Worm (Caenorhabditis elegans) whole organism, L1 larva: ENCODE data around the gene B0546.5.

Source experiments
- C04F5.9 ChIP-seq: sonication (generic microtip); optimal IDR thresholded peaks from 2 replicates; lab custom pipeline; 2016; ENCODE audit warnings: missing genetic modification characterization, missing compliant biosample characterization
- C16A3.4 ChIP-seq: fragments of 150-350 bp; optimal IDR thresholded peaks from 2 replicates; lab custom pipeline; 2014; ENCODE audit warnings: missing biosample characterization, missing genetic modification characterization
- C34B4.2 ChIP-seq: sonication (generic microtip); optimal IDR thresholded peaks from 2 replicates; lab custom pipeline; 2017; ENCODE audit warnings: mild to moderate bottlenecking, missing genetic modification characterization, missing compliant biosample characterization
- F16B12.6 ChIP-seq: fragments of 150-350 bp; optimal IDR thresholded peaks from 2 replicates; lab custom pipeline; 2014; ENCODE audit warnings: missing biosample characterization, missing genetic modification characterization
- alr-1 ChIP-seq: fragments of 200-800 bp; sonication (Bioruptor generic); optimal IDR thresholded peaks from 2 replicates; lab custom pipeline; 2018; ENCODE audit warnings: borderline replicate concordance, mild to moderate bottlenecking, missing genetic modification characterization, missing compliant biosample characterization
- ceh-63 ChIP-seq: fragments of 200-800 bp; sonication (Bioruptor generic); optimal IDR thresholded peaks from 2 replicates; lab custom pipeline; 2018; ENCODE audit warnings: mild to moderate bottlenecking, missing genetic modification characterization, missing compliant biosample characterization
- ceh-8 ChIP-seq: fragments of 200-800 bp; sonication (Bioruptor generic); optimal IDR thresholded peaks from 2 replicates; lab custom pipeline; 2018; ENCODE audit warnings: mild to moderate bottlenecking, missing genetic modification characterization, moderate library complexity, missing compliant biosample characterization
- ceh-82 ChIP-seq, 3 experiments: fragments of 150-350 bp in 1 of 3; sonication (generic microtip) in 2 of 3; optimal IDR thresholded peaks; 2 replicates each; lab custom pipeline; 2014 to 2017; ENCODE audit warnings: missing biosample characterization in 3 of 3, missing genetic modification characterization in 3 of 3
- ceh-88 ChIP-seq: fragments of 200-800 bp; sonication (Bioruptor generic); IDR thresholded peaks from 2 replicates; pipeline ENCODE4 v1.3.6; 2022; ENCODE audit warnings: missing genetic modification characterization, missing compliant biosample characterization
- dpl-1 ChIP-seq, 3 experiments: fragments of 150-350 bp in 2 of 3; sonication (generic microtip) in 1 of 3; optimal IDR thresholded peaks; 2 replicates each; lab custom pipeline; 2014 to 2017; ENCODE audit warnings: missing biosample characterization in 3 of 3, missing genetic modification characterization in 3 of 3, missing genetic modification reagents in 3 of 3
- dsc-1 ChIP-seq: sonication (generic microtip); optimal IDR thresholded peaks from 2 replicates; lab custom pipeline; 2016; ENCODE audit warnings: mild to moderate bottlenecking, missing genetic modification characterization, missing compliant biosample characterization
- efl-1 ChIP-seq, 4 experiments: fragments of 150-350 bp; optimal IDR thresholded peaks in 3 of 4; peaks in 1 of 4; 1 replicate in 1 of 4; 2 replicates in 3 of 4; lab custom pipeline; 2014; ENCODE audit warnings: missing biosample characterization in 2 of 4, missing genetic modification characterization in 2 of 4, missing genetic modification reagents in 2 of 4
- elt-2 ChIP-seq: sonication (generic microtip); optimal IDR thresholded peaks from 2 replicates; lab custom pipeline; 2016; ENCODE audit warnings: missing genetic modification characterization, mild to moderate bottlenecking, inconsistent platforms, missing compliant biosample characterization, missing genetic modification reagents
- elt-3 ChIP-seq, 6 experiments: fragments of 150-350 bp in 1 of 6; sonication (generic microtip); optimal IDR thresholded peaks; 2 replicates each; lab custom pipeline; 2017 to 2018; ENCODE audit warnings: missing biosample characterization in 6 of 6, missing genetic modification characterization in 6 of 6, inconsistent platforms in 1 of 6
- fos-1 ChIP-seq: fragments of 150-350 bp; optimal IDR thresholded peaks from 2 replicates; lab custom pipeline; 2014; ENCODE audit warnings: missing biosample characterization, missing genetic modification characterization
- grh-1 ChIP-seq: fragments of 200-800 bp; sonication (Bioruptor generic); IDR thresholded peaks from 2 replicates; pipeline ENCODE4 v1.3.6; 2022; ENCODE audit warnings: missing genetic modification reagents, missing genetic modification characterization, missing compliant biosample characterization
- hlh-17 ChIP-seq: fragments of 200-800 bp; sonication (Bioruptor generic); optimal IDR thresholded peaks from 2 replicates; lab custom pipeline; 2018; ENCODE audit warnings: missing genetic modification characterization, mild to moderate bottlenecking, missing compliant biosample characterization, moderate library complexity, borderline replicate concordance
- hlh-4 ChIP-seq: sonication (generic microtip); optimal IDR thresholded peaks from 2 replicates; lab custom pipeline; 2016; ENCODE audit warnings: mild to moderate bottlenecking, missing genetic modification characterization, missing compliant biosample characterization
- hpl-2 ChIP-seq: fragments of 150-350 bp; optimal IDR thresholded peaks from 2 replicates; lab custom pipeline; 2014; ENCODE audit warnings: missing biosample characterization, missing genetic modification reagents, missing genetic modification characterization
- irx-1 ChIP-seq: sonication (generic microtip); optimal IDR thresholded peaks from 2 replicates; lab custom pipeline; 2016; ENCODE audit warnings: missing genetic modification characterization, missing compliant biosample characterization
- lin-13 ChIP-seq: fragments of 150-350 bp; optimal IDR thresholded peaks from 2 replicates; lab custom pipeline; 2014; ENCODE audit warnings: missing biosample characterization, missing genetic modification reagents, missing genetic modification characterization
- lin-14 ChIP-seq: fragments of 200-800 bp; sonication (Bioruptor generic); optimal IDR thresholded peaks from 2 replicates; lab custom pipeline; 2018; ENCODE audit warnings: mild to moderate bottlenecking, missing genetic modification characterization, moderate library complexity, missing compliant biosample characterization
- lin-15B ChIP-seq: fragments of 150-350 bp; sonication (generic microtip); optimal IDR thresholded peaks from 3 replicates; lab custom pipeline; 2014; ENCODE audit warnings: missing biosample characterization, missing genetic modification characterization
- lin-39 ChIP-seq: fragments of 150-350 bp; optimal IDR thresholded peaks from 2 replicates; lab custom pipeline; 2014; ENCODE audit warnings: missing biosample characterization, missing genetic modification reagents, missing genetic modification characterization
- lir-3 ChIP-seq: sonication (generic microtip); optimal IDR thresholded peaks from 2 replicates; lab custom pipeline; 2016; ENCODE audit warnings: mild to moderate bottlenecking, missing genetic modification characterization, moderate library complexity, missing compliant biosample characterization; ENCODE audit not compliant: poor library complexity
- lsy-2 ChIP-seq, 2 experiments: fragments of 150-350 bp; optimal IDR thresholded peaks; 2 replicates each; lab custom pipeline; 2014; ENCODE audit warnings: missing biosample characterization in 2 of 2, missing genetic modification characterization in 2 of 2
- mdl-1 ChIP-seq, 2 experiments: fragments of 150-350 bp; optimal IDR thresholded peaks; 2 replicates each; lab custom pipeline; 2014 to 2017; ENCODE audit warnings: missing biosample characterization in 2 of 2, missing genetic modification characterization in 2 of 2, inconsistent platforms in 1 of 2
- mep-1 ChIP-seq: fragments of 150-350 bp; optimal IDR thresholded peaks from 2 replicates; lab custom pipeline; 2014; ENCODE audit warnings: missing biosample characterization, missing genetic modification characterization
- nhr-12 ChIP-seq: sonication (generic microtip); optimal IDR thresholded peaks from 2 replicates; lab custom pipeline; 2017; ENCODE audit warnings: missing biosample characterization, missing genetic modification characterization
- nhr-237 ChIP-seq: fragments of 150-350 bp; optimal IDR thresholded peaks from 2 replicates; lab custom pipeline; 2014; ENCODE audit warnings: missing biosample characterization, missing genetic modification characterization
- nhr-71 ChIP-seq: sonication (generic microtip); optimal IDR thresholded peaks from 2 replicates; lab custom pipeline; 2016; ENCODE audit warnings: mild to moderate bottlenecking, missing genetic modification characterization, moderate library complexity, missing compliant biosample characterization
- nhr-76 ChIP-seq: sonication (generic microtip); optimal IDR thresholded peaks from 2 replicates; lab custom pipeline; 2017; ENCODE audit warnings: missing biosample characterization, missing genetic modification characterization
- nhr-77 ChIP-seq: fragments of 150-350 bp; optimal IDR thresholded peaks from 2 replicates; lab custom pipeline; 2014; ENCODE audit warnings: missing biosample characterization, missing genetic modification characterization
- nhr-85 ChIP-seq: sonication (generic microtip); peaks from one replicate; lab custom pipeline; 2016; ENCODE audit warnings: missing genetic modification characterization, inconsistent platforms, missing compliant biosample characterization
- pax-3 ChIP-seq: fragments of 200-800 bp; sonication (Bioruptor generic); optimal IDR thresholded peaks from 2 replicates; lab custom pipeline; 2018; ENCODE audit warnings: mild to moderate bottlenecking, missing genetic modification characterization, moderate library complexity, missing compliant biosample characterization
- pqm-1 ChIP-seq: sonication (generic microtip); optimal IDR thresholded peaks from 3 replicates; lab custom pipeline; 2017; ENCODE audit warnings: missing biosample characterization, missing genetic modification characterization
- skn-1 ChIP-seq: fragments of 150-350 bp; optimal IDR thresholded peaks from 2 replicates; lab custom pipeline; 2014; ENCODE audit warnings: missing biosample characterization, missing genetic modification characterization
- snu-23 ChIP-seq: sonication (generic microtip); optimal IDR thresholded peaks from 2 replicates; lab custom pipeline; 2016; ENCODE audit warnings: missing genetic modification characterization, missing compliant biosample characterization
- sox-4 ChIP-seq: sonication (generic microtip); optimal IDR thresholded peaks from 2 replicates; lab custom pipeline; 2016; ENCODE audit warnings: missing genetic modification characterization, missing compliant biosample characterization
- sup-37 ChIP-seq: fragments of 200-800 bp; sonication (Bioruptor generic); optimal IDR thresholded peaks from 2 replicates; lab custom pipeline; 2018; ENCODE audit warnings: mild to moderate bottlenecking, missing genetic modification characterization, missing compliant biosample characterization
- swsn-7 ChIP-seq: sonication (generic microtip); optimal IDR thresholded peaks from 2 replicates; lab custom pipeline; 2016; ENCODE audit warnings: missing genetic modification characterization, missing compliant biosample characterization
- tbx-2 ChIP-seq: sonication (generic microtip); optimal IDR thresholded peaks from 2 replicates; lab custom pipeline; 2016; ENCODE audit warnings: missing genetic modification characterization, missing compliant biosample characterization
- tlp-1 ChIP-seq: fragments of 150-350 bp; optimal IDR thresholded peaks from 2 replicates; lab custom pipeline; 2014; ENCODE audit warnings: missing biosample characterization, missing genetic modification characterization
- unc-130 ChIP-seq: fragments of 150-350 bp; optimal IDR thresholded peaks from 2 replicates; lab custom pipeline; 2017; ENCODE audit warnings: missing biosample characterization, missing genetic modification characterization, inconsistent platforms
- unc-30 ChIP-seq: sonication (generic microtip); optimal IDR thresholded peaks from 2 replicates; lab custom pipeline; 2017; ENCODE audit warnings: missing biosample characterization, missing genetic modification characterization
- unc-98 ChIP-seq: fragments of 200-800 bp; sonication (Bioruptor generic); IDR thresholded peaks from 2 replicates; pipeline ENCODE4 v1.3.6; 2022; ENCODE audit warnings: missing genetic modification characterization, missing compliant biosample characterization
- zag-1 ChIP-seq: fragments of 150-350 bp; optimal IDR thresholded peaks from 2 replicates; lab custom pipeline; 2014; ENCODE audit warnings: missing biosample characterization, missing genetic modification characterization
- zip-4 ChIP-seq: fragments of 200-800 bp; sonication (Bioruptor generic); optimal IDR thresholded peaks from 2 replicates; lab custom pipeline; 2018; ENCODE audit warnings: mild to moderate bottlenecking, missing genetic modification characterization, moderate library complexity, missing compliant biosample characterization
- ztf-11 ChIP-seq, 2 experiments: sonication (generic microtip); optimal IDR thresholded peaks; 2 replicates each; lab custom pipeline; 2016 to 2017; ENCODE audit warnings: missing genetic modification characterization in 2 of 2, missing biosample characterization in 1 of 2, missing compliant biosample characterization in 1 of 2
- ztf-4 ChIP-seq: fragments of 150-350 bp; optimal IDR thresholded peaks from 2 replicates; lab custom pipeline; 2014; ENCODE audit warnings: missing biosample characterization, missing genetic modification characterization

B0546.5 gene

ce11 chrIV:3384593-3384992 lies 5.3 kb downstream of the B0546.5 start (continued):
- TF ChIP-seq elt-2 (tag; lab: Kevin White, UChicago) (peak; percentile 86), nhr-76 (tag; lab: Kevin White, UChicago) (no peak), unc-130 (tag; lab: Kevin White, UChicago) (no peak), ceh-88 (GFP tag; lab: Robert Waterston, UW) (peak; percentile 84), zip-4 (GFP tag; lab: Kevin White, UChicago) (peak; percentile 74), mep-1 (peak; percentile 89), nhr-77 (tag; lab: Kevin White, UChicago) (peak; percentile 78), nhr-12 (tag; lab: Kevin White, UChicago) (no peak), snu-23 (GFP tag; lab: Kevin White, UChicago) (peak; percentile 97), nhr-71 (tag; lab: Kevin White, UChicago) (peak; percentile 98), lir-3 (tag; lab: Kevin White, UChicago) (no peak), C16A3.4 (tag; lab: Kevin White, UChicago) (peak; percentile 65), lin-13 (GFP tag; lab: Kevin White, UChicago) (peak; percentile 92), swsn-7 (peak; percentile 96), sox-4 (peak; percentile 78), F16B12.6 (tag; lab: Kevin White, UChicago) (peak; percentile 74), tlp-1 (tag; lab: Kevin White, UChicago) (no peak), ceh-8 (GFP tag; lab: Kevin White, UChicago) (peak; percentile 87), elt-3 (tag; optimal IDR thresholded peaks at IDR 0.05; lab: Kevin White, UChicago) (peak in 2 of 6 experiments; percentile 48 to 57), lin-39 (peak; percentile 80), lin-14 (GFP tag; lab: Kevin White, UChicago) (peak; percentile 98), hpl-2 (GFP tag; lab: Kevin White, UChicago) (peak; percentile 65), pax-3 (tag; lab: Kevin White, UChicago) (peak; percentile 74), fos-1 (tag; lab: Kevin White, UChicago) (peak; percentile 76), C34B4.2 (tag; lab: Kevin White, UChicago) (no peak), unc-98 (GFP tag; lab: Robert Waterston, UW) (0 out of 2 replicates have a peak, but pooled peaks have one; percentile 36), grh-1 (peak; percentile 92), mdl-1 (tag; optimal IDR thresholded peaks at IDR 0.05; lab: Kevin White, UChicago) (peak; percentile 58 to 95), irx-1 (tag; lab: Kevin White, UChicago) (peak; percentile 86), nhr-237 (tag; lab: Kevin White, UChicago) (peak; percentile 11), lsy-2 (tag; optimal IDR thresholded peaks at IDR 0.05; lab: Kevin White, UChicago) (peak; percentile 95), dsc-1 (tag; lab: Kevin White, UChicago) (peak; percentile 90), ztf-4 (tag; lab: Kevin White, UChicago) (peak; percentile 82), dpl-1 (GFP tag; optimal IDR thresholded peaks at IDR 0.05; lab: Kevin White, UChicago) (peak; percentile 81 to 83 (median 82)), tbx-2 (peak; percentile 95), sup-37 (GFP tag; lab: Kevin White, UChicago) (peak; percentile 28), hlh-4 (tag; lab: Kevin White, UChicago) (no peak), lin-15B (tag; lab: Kevin White, UChicago) (peak; percentile 67), ceh-63 (GFP tag; lab: Kevin White, UChicago) (no peak), nhr-85 (peak; percentile 96), alr-1 (tag; lab: Kevin White, UChicago) (no peak), C04F5.9 (tag; lab: Kevin White, UChicago) (peak; percentile 66), ceh-82 (tag; optimal IDR thresholded peaks at IDR 0.05; lab: Kevin White, UChicago) (peak; percentile 49 to 92 (median 82)), hlh-17 (GFP tag; lab: Kevin White, UChicago) (no peak), efl-1 (optimal IDR thresholded peaks at IDR 0.05; lab: Kevin White, UChicago) (peak; percentile 93 to 96), efl-1 (GFP tag; optimal IDR thresholded peaks at IDR 0.05 in 1 of 2; lab: Kevin White, UChicago) (peak; percentile 80 to 98), unc-30 (tag; lab: Kevin White, UChicago) (no peak), skn-1 (peak; percentile 83), zag-1 (tag; lab: Kevin White, UChicago) (no peak), pqm-1 (no peak), ztf-11 (tag; optimal IDR thresholded peaks at IDR 0.05; lab: Kevin White, UChicago) (peak in 1 of 2 experiments; percentile 83)
- TF ChIP-seq, all 84 proteins: peak for 58
